Worm (Caenorhabditis elegans): ENCODE data around the gene fat-4.

Gene fat-4

ce11 chrIV:9797304-9798003 lies 1.8 kb upstream of the fat-4 start, which contains the start of gene T13F2.2:
TSS of gene T13F2.2 (minus strand) at chrIV:9797354.
- TF ChIP-seq ceh-48 (tag; optimal IDR thresholded peaks at IDR 0.05) (peak; percentile 1), tbx-2 (tag; optimal IDR thresholded peaks at IDR 0.05) (peak; percentile 52), zip-5 (tag; optimal IDR thresholded peaks at IDR 0.05) (peak; percentile 41), pax-1 (tag; optimal IDR thresholded peaks at IDR 0.05) (no peak), ceh-30 (tag; optimal IDR thresholded peaks at IDR 0.05) (no peak), ceh-2 (tag; optimal IDR thresholded peaks at IDR 0.05) (peak; percentile 3), ceh-31 (tag; optimal IDR thresholded peaks at IDR 0.05) (peak; percentile 38), elt-2 (tag; optimal IDR thresholded peaks at IDR 0.05) (peak; percentile 58), C08G9.2 (tag; optimal IDR thresholded peaks at IDR 0.05) (peak; percentile 10)

ce11 chrIV:9798307-9798706 lies 922 bp upstream of the fat-4 start:
- peak; percentile 96 for TF ChIP-seq unc-42 (tag; optimal IDR thresholded peaks at IDR 0.05)
- TF ChIP-seq sdc-2 (tag; optimal IDR thresholded peaks at IDR 0.05) = no peak

DNA sequence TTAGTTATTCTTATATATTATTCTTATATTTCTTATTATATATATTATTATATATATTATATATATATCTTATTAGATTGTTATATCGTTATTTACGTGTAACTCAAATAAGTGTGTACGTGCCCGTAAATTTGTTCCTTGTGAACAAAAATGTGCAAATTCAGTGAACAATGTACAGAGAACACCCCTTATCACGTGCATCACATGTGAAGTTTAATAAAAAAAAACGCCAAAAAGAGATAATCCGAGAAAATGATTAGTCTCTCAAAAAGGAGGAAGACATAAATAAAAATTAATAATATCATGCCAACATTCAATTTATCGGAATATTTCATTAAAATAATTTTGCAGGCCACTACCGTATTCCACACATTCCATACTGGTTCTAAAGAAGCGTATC lies 435 bp downstream of the fat-4 start:
- TF ChIP-seq nfya-1 (tag; optimal IDR thresholded peaks at IDR 0.05) (no peak), lim-6 (tag; optimal IDR thresholded peaks at IDR 0.05) (no peak), pha-2 (tag; optimal IDR thresholded peaks at IDR 0.05) (no peak), hlh-13 (GFP tag; optimal IDR thresholded peaks at IDR 0.05) (no peak), dve-1 (tag; optimal IDR thresholded peaks at IDR 0.05) (no peak), F13H6.1 (tag; optimal IDR thresholded peaks at IDR 0.05) (no peak), ets-4 (tag; optimal IDR thresholded peaks at IDR 0.05) (no peak), lin-11 (tag; optimal IDR thresholded peaks at IDR 0.05) (no peak), mec-3 (tag; optimal IDR thresholded peaks at IDR 0.05; ENCODE audit: borderline replicate concordance) (no peak), elt-4 (tag; optimal IDR thresholded peaks at IDR 0.05) (no peak), ama-1 (optimal IDR thresholded peaks at IDR 0.05) (no peak), hlh-30 (tag; optimal IDR thresholded peaks at IDR 0.05; ENCODE audit: insufficient read depth) (no peak), ahr-1 (tag; optimal IDR thresholded peaks at IDR 0.05) (no peak), C38D4.7 (GFP tag; optimal IDR thresholded peaks at IDR 0.05) (no peak)

ce11 chrIV:9801418-9801817 lies 2.2 kb downstream of the fat-4 start:
- TF ChIP-seq elt-2 (tag; optimal IDR thresholded peaks at IDR 0.05) = peak; percentile 94
- TF ChIP-seq hlh-6 (tag; optimal IDR thresholded peaks at IDR 0.05) = no peak

DNA sequence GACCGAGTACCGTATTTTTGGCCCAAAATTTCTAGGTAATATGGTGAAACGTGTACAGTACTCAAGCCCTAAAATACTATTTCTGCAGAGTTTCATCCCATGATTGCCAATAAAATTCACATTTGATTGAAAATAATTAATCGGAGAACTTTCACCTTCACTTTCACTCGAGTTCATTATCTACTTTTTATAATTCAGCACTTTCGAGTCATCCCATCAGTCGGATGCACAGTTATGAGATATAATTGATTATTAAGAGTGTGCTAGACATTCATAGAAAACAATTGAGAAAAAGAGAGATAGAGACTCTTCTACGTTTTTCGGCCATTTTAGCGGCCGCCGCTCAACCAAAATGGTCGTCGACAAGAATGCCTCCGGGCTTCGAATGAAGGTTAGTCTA lies 3.5 kb downstream of the fat-4 start, which contains the start of gene fat-3:
Gene fat-3, plus strand, starts transcription at position 313 of the 400 bp plus-strand sequence.
- TF ChIP-seq sox-2 (GFP tag; IDR thresholded peaks at IDR 0.05) = no peak
- no peak for TF ChIP-seq fkh-10 (GFP tag; optimal IDR thresholded peaks at IDR 0.05)
- TF ChIP-seq hlh-8 (tag; optimal IDR thresholded peaks at IDR 0.05) = no peak
- no peak for TF ChIP-seq fax-1 (tag; optimal IDR thresholded peaks at IDR 0.05)
- TF ChIP-seq sox-4 (tag; optimal IDR thresholded peaks at IDR 0.05) = no peak
- no peak for TF ChIP-seq lim-6 (tag; optimal IDR thresholded peaks at IDR 0.05)
- TF ChIP-seq dmd-4 (tag; optimal IDR thresholded peaks at IDR 0.05; ENCODE audit: borderline replicate concordance) = no peak

ce11 chrIV:9803544-9803943 lies 4.3 kb downstream of the fat-4 start:
- TF ChIP-seq unc-42 (tag; optimal IDR thresholded peaks at IDR 0.05) (peak; percentile 6), elt-4 (tag; optimal IDR thresholded peaks at IDR 0.05) (no peak), madf-2 (tag; optimal IDR thresholded peaks at IDR 0.05) (no peak), nhr-11 (tag; optimal IDR thresholded peaks at IDR 0.05) (no peak)

Measured in whole organism, late embryonic.